Worm (Caenorhabditis elegans): ENCODE data around the gene Y71H2B.2.

Y71H2B.2 gene

DNA sequence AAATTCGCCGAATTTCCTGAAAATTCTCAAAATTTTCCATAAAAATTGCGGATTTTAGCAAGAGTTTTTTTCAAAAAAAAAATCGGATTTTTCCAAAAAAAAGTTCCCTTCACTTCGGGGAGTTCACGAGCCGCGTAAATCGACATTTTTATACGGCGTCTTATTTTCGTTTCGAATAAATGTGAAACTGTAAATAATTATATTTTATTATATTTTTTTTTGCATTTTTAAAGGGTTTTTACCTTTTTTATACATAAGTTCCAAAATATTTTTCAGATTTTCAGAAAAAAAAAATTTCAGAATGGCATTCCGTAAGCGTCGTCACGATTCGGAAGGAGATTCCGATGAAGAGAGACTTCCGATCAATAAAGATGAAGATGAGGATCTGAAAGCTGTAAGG is at the start of gene Y71H2B.2:
TSS of gene Y71H2B.2 (plus strand) at position 301 of the 400 bp plus-strand sequence.
- TF ChIP-seq hlh-15 (tag; optimal IDR thresholded peaks at IDR 0.05), result no peak
- no peak for TF ChIP-seq ceh-6 (GFP tag; optimal IDR thresholded peaks at IDR 0.05)
- TF ChIP-seq ttx-3 (tag; optimal IDR thresholded peaks at IDR 0.05), result no peak
- no peak for TF ChIP-seq che-1 (tag; optimal IDR thresholded peaks at IDR 0.05)
- no peak for TF ChIP-seq syd-9 (tag; optimal IDR thresholded peaks at IDR 0.05)

DNA sequence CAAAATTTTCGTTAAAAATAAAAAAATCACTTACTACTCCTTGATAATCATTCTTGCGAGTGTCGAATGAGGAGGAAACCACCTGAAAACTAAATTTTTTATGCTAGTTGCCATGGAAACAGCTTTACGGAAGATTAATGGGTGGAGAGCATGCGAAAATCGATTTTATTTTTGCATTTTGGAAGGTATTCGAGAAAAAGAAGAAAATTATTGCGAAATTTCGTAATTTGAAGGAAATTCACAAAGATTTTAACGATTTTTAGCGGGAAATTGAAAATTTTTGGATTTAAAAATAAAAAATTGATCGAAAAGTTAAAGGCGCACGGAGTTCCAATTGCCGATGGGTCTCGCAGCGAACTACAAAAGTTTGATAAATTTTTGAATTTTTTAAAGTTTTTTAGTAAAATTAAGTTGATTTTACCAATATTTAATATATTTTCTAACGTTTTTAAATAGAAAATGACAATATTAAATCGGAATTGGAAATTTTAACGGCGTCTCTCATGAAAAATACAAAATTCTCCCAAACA is 47.3 kb upstream of the Y71H2B.2 start, which contains the start of gene Y54F10AR.1:
TSS of gene Y54F10AR.1 (minus strand) at position 51 of the 530 bp plus-strand sequence.
- TF ChIP-seq nhr-11 (tag; optimal IDR thresholded peaks at IDR 0.05) (no peak), tbx-7 (tag; optimal IDR thresholded peaks at IDR 0.05) (no peak), hlh-6 (tag; optimal IDR thresholded peaks at IDR 0.05) (no peak), sdc-2 (tag; optimal IDR thresholded peaks at IDR 0.05) (no peak), pag-3 (tag; optimal IDR thresholded peaks at IDR 0.05; ENCODE audit: borderline replicate concordance) (no peak)

DNA sequence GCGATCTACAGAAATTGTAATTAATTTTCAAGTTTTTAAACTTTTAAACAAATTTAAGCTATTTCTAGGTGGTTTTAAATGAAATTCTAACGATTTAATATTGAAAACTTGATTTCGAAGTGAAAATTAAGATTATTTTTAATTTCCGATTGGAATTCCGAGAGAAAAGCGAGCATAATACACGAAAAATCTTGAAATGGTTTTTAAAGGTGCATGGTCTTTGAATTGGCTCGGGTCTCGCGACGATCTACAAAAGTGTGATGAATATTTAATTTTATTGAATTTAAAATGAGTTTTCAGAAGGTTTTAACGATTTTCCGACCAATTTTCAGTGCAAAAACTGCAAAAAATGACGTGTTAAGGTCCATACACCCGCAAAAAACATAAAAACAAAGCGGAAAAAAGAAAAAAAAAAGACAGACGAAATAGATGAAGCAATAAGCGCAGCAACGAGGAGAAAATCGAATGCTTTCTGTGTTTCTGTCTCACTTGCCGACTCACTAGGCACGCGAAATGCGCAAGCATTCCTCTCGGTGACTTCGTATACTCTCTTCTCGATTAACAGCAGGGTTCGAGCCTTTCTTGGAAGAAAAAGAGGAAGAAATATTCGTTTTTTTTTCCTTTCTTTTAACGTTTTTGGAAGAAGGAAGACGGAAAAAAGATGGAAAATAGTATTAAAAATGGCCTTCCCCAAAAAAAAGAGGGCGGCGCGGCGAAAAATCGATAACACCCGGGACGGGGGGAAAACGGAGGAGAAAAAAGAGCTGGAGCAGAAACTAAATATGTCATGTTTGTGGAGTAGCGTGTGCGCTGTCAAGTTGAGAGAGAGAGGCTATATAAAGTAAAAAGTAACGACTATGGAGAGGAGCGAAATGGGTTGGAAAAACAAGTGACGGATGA is 46.4 kb upstream of the Y71H2B.2 start:
- peak; percentile 49 for TF ChIP-seq tbx-2 (tag; optimal IDR thresholded peaks at IDR 0.05)
- no peak for TF ChIP-seq unc-3 (GFP tag; conservative IDR thresholded peaks at IDR 0.05)
- TF ChIP-seq unc-3 (tag; optimal IDR thresholded peaks at IDR 0.05), result peak; percentile 29
- peak; percentile 45 for TF ChIP-seq ceh-48 (tag; optimal IDR thresholded peaks at IDR 0.05)
- TF ChIP-seq gmeb-2 (tag; optimal IDR thresholded peaks at IDR 0.05), result peak; percentile 12
- peak; percentile 46 for TF ChIP-seq madf-2 (tag; optimal IDR thresholded peaks at IDR 0.05)
- TF ChIP-seq ttx-3 (tag; optimal IDR thresholded peaks at IDR 0.05), result no peak
- peak; percentile 57 for TF ChIP-seq nfya-1 (tag; optimal IDR thresholded peaks at IDR 0.05)
- TF ChIP-seq ceh-31 (tag; optimal IDR thresholded peaks at IDR 0.05), result peak; percentile 69
- peak; percentile 54 for TF ChIP-seq unc-42 (tag; optimal IDR thresholded peaks at IDR 0.05)
- TF ChIP-seq F13H6.1 (tag; optimal IDR thresholded peaks at IDR 0.05), result no peak
- no peak for TF ChIP-seq ceh-22 (tag; optimal IDR thresholded peaks at IDR 0.05)
- TF ChIP-seq ets-4 (tag; optimal IDR thresholded peaks at IDR 0.05), result no peak
- no peak for TF ChIP-seq pax-1 (tag; optimal IDR thresholded peaks at IDR 0.05)
- TF ChIP-seq lin-11 (tag; optimal IDR thresholded peaks at IDR 0.05), result peak; percentile 20
- peak; percentile 34 for TF ChIP-seq ceh-18 (tag; optimal IDR thresholded peaks at IDR 0.05)
- no peak for TF ChIP-seq lim-6 (tag; optimal IDR thresholded peaks at IDR 0.05)
- TF ChIP-seq sdc-2 (tag; optimal IDR thresholded peaks at IDR 0.05), result no peak
- TF ChIP-seq fkh-10 (GFP tag; optimal IDR thresholded peaks at IDR 0.05), result no peak
- peak; percentile 43 for TF ChIP-seq ceh-19 (GFP tag; optimal IDR thresholded peaks at IDR 0.05)
- no peak for TF ChIP-seq hlh-15 (tag; optimal IDR thresholded peaks at IDR 0.05)

DNA sequence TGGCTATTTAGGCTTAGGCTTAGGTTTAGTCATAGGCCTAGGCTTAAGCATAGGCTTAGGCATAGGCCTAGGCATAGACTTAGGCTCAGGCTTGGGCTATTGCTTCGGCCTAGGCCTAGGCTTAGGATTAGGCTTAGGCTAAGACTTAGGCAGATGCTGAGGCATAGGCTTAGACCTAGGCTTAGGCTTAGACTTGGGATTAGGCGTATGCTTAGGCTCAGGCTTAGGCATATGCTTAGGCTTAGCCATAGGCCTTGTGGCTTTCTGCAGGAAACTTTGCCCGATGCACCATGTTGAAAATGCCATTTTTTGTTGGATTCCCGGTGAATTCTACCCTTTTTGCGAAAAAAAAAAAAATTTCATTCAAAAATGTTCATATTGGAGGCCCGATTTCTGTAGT is 45.0 kb upstream of the Y71H2B.2 start:
- TF ChIP-seq pha-4 (tag; optimal IDR thresholded peaks at IDR 0.05) (no peak), unc-42 (tag; optimal IDR thresholded peaks at IDR 0.05) (no peak), gmeb-2 (tag; optimal IDR thresholded peaks at IDR 0.05) (no peak), ttx-3 (tag; optimal IDR thresholded peaks at IDR 0.05) (no peak), lim-6 (tag; optimal IDR thresholded peaks at IDR 0.05) (no peak), madf-2 (tag; optimal IDR thresholded peaks at IDR 0.05) (no peak), sdc-2 (tag; optimal IDR thresholded peaks at IDR 0.05) (no peak), pag-3 (tag; optimal IDR thresholded peaks at IDR 0.05; ENCODE audit: borderline replicate concordance) (no peak), K09A11.1 (tag; optimal IDR thresholded peaks at IDR 0.05; ENCODE audit: insufficient read depth) (no peak), Y22D7AL.16 (tag; optimal IDR thresholded peaks at IDR 0.05) (no peak), ets-4 (tag; optimal IDR thresholded peaks at IDR 0.05) (no peak)

DNA sequence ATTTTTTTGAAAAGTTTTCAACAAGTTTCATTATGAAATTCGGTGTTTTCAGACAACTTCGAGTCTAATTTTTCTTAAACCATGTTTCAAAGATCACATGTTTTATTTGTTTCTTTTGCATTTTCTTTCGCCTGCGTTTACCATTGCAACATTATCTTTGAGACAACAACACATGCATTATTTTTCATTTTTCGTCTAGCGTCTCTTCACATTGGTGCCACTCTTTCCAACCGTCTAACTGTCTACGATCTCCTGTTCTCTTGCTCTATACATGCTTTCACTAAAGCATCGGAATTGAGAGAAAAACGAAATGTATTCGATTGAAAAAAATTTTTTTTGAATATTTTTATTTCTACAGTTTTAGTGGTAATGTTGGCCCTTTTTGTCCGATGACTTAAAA is 44.4 kb upstream of the Y71H2B.2 start:
- TF ChIP-seq ceh-18 (tag; optimal IDR thresholded peaks at IDR 0.05) (peak; percentile 18), madf-2 (tag; optimal IDR thresholded peaks at IDR 0.05) (no peak), nfya-1 (tag; optimal IDR thresholded peaks at IDR 0.05) (peak; percentile 52), hlh-30 (tag; optimal IDR thresholded peaks at IDR 0.05; ENCODE audit: insufficient read depth) (peak; percentile 40)

Measured in whole organism, late embryonic.